Fruit fly (Drosophila melanogaster): Measurements from ENCODE around the gene CG15465.

CG15465 gene

dm6 chrX:5085964-5086707 lies 577 bp downstream of the CG15465 start (continued):
- TF ChIP-seq Spps (tag; optimal IDR thresholded peaks at IDR 0.05), result no peak
- peak; percentile 48 for TF ChIP-seq Hmr (GFP tag; optimal IDR thresholded peaks at IDR 0.05)
- no peak for TF ChIP-seq Elba2 (GFP tag; optimal IDR thresholded peaks at IDR 0.05)
- TF ChIP-seq Ets97D (GFP tag; optimal IDR thresholded peaks at IDR 0.05), result peak; percentile 12
- no peak for TF ChIP-seq Usf (GFP tag; optimal IDR thresholded peaks at IDR 0.05)
- TF ChIP-seq chinmo (GFP tag; IDR thresholded peaks at IDR 0.05; ENCODE audit: partially characterized antibody), result no peak
- TF ChIP-seq lov (optimal IDR thresholded peaks at IDR 0.05), result no peak
- 0 out of 3 replicates have a peak, but pooled peaks have one; percentile 43 for TF ChIP-seq lov (GFP tag; IDR thresholded peaks at IDR 0.05)
- TF ChIP-seq CG8281 (tag; optimal IDR thresholded peaks at IDR 0.05), result no peak
- TF ChIP-seq Awh (GFP tag; IDR thresholded peaks at IDR 0.05), result no peak
- no peak for TF ChIP-seq CG1792 (GFP tag; optimal IDR thresholded peaks at IDR 0.05)
- no peak for TF ChIP-seq CG8944 (GFP tag; optimal IDR thresholded peaks at IDR 0.05)
- TF ChIP-seq cas (GFP tag; IDR thresholded peaks at IDR 0.05), result no peak
- peak; percentile 96 to 99 for TF ChIP-seq insv (GFP tag; optimal IDR thresholded peaks at IDR 0.05)
- peak; percentile 44 for TF ChIP-seq CG12391 (tag; optimal IDR thresholded peaks at IDR 0.05)
- TF ChIP-seq vvl (GFP tag; IDR thresholded peaks at IDR 0.05), result no peak
- no peak for TF ChIP-seq CG7928 (GFP tag; optimal IDR thresholded peaks at IDR 0.05)
- TF ChIP-seq CG4707 (GFP tag; optimal IDR thresholded peaks at IDR 0.05), result peak; percentile 60
- TF ChIP-seq slbo (GFP tag; IDR thresholded peaks at IDR 0.05), result peak; percentile 23; the same call in 1 of the 2 replicates
- no peak; the same call in 2 of the 3 replicates for TF ChIP-seq Doc3 (GFP tag; IDR thresholded peaks at IDR 0.05; ENCODE audit: partially characterized antibody)
- TF ChIP-seq CG11723 (GFP tag; optimal IDR thresholded peaks at IDR 0.05), result no peak
- no peak for TF ChIP-seq h (optimal IDR thresholded peaks at IDR 0.05)
- no peak for TF ChIP-seq ato (GFP tag; IDR thresholded peaks at IDR 0.05; ENCODE audit: partially characterized antibody)
- TF ChIP-seq Xrp1 (GFP tag; IDR thresholded peaks at IDR 0.05), result peak; percentile 31; the same call in 1 of the 2 replicates
- TF ChIP-seq Dad (GFP tag; optimal IDR thresholded peaks at IDR 0.05), result no peak
- TF ChIP-seq CG2116 (GFP tag; optimal IDR thresholded peaks at IDR 0.05), result no peak
- no peak for TF ChIP-seq luna (GFP tag; optimal IDR thresholded peaks at IDR 0.05)
- TF ChIP-seq CG11560 (tag; IDR thresholded peaks at IDR 0.05), result no peak
- TF ChIP-seq zen2 (GFP tag; IDR thresholded peaks at IDR 0.05; ENCODE audit: partially characterized antibody), result no peak
- no peak for TF ChIP-seq Atf-2 (GFP tag; optimal IDR thresholded peaks at IDR 0.05)
- TF ChIP-seq CG15514 (GFP tag; optimal IDR thresholded peaks at IDR 0.05), result no peak
- no peak for TF ChIP-seq sens-2 (GFP tag; IDR thresholded peaks at IDR 0.05)
- TF ChIP-seq aop (GFP tag; IDR thresholded peaks at IDR 0.05), result no peak
- TF ChIP-seq CG14965 (GFP tag; optimal IDR thresholded peaks at IDR 0.05; ENCODE audit: borderline replicate concordance), result no peak
- TF ChIP-seq nom (GFP tag; optimal IDR thresholded peaks at IDR 0.05), result no peak
- no peak for TF ChIP-seq Ravus (GFP tag; IDR thresholded peaks at IDR 0.05)
- TF ChIP-seq Doc2 (GFP tag; IDR thresholded peaks at IDR 0.05), result no peak
- TF ChIP-seq CG14667 (GFP tag; IDR thresholded peaks at IDR 0.05), result no peak
- TF ChIP-seq CoRest (tag; optimal IDR thresholded peaks at IDR 0.05), result peak; percentile 51
- no peak for TF ChIP-seq CG34376 (GFP tag; optimal IDR thresholded peaks at IDR 0.05)
- TF ChIP-seq jumu (GFP tag; optimal IDR thresholded peaks at IDR 0.05), result peak; percentile 26
- peak; percentile 28 for TF ChIP-seq Max (GFP tag; optimal IDR thresholded peaks at IDR 0.05)
- no peak for TF ChIP-seq wor (GFP tag; IDR thresholded peaks at IDR 0.05)
- TF ChIP-seq CG3995 (GFP tag; optimal IDR thresholded peaks at IDR 0.05), result no peak
- no peak for TF ChIP-seq CG2202 (tag; optimal IDR thresholded peaks at IDR 0.05)
- TF ChIP-seq fru (optimal IDR thresholded peaks at IDR 0.05), result no peak
- TF ChIP-seq NFAT (GFP tag; IDR thresholded peaks at IDR 0.05), result no peak
- TF ChIP-seq so (GFP tag; IDR thresholded peaks at IDR 0.05), result no peak
- no peak for TF ChIP-seq CG15479 (GFP tag; optimal IDR thresholded peaks at IDR 0.05)
- no peak for TF ChIP-seq Stat92E (GFP tag; optimal IDR thresholded peaks at IDR 0.05)
- no peak for TF ChIP-seq gce (GFP tag; IDR thresholded peaks at IDR 0.05)
